Worm (Caenorhabditis elegans) whole organism, L2 larva: ENCODE data around the gene snt-3.

Experiments
- F13H6.1 ChIP-seq: sonication (generic microtip); optimal IDR thresholded peaks from 2 replicates; lab custom pipeline; 2016; ENCODE audit warnings: missing genetic modification characterization, missing compliant biosample characterization
- R02D3.7 ChIP-seq: fragments of 150-350 bp; optimal IDR thresholded peaks from 2 replicates; lab custom pipeline; 2014; ENCODE audit warnings: missing biosample characterization, missing genetic modification characterization
- ZK546.5 ChIP-seq: sonication (generic microtip); optimal IDR thresholded peaks from 2 replicates; lab custom pipeline; 2017; ENCODE audit warnings: missing biosample characterization, missing genetic modification characterization
- alr-1 ChIP-seq: fragments of 150-350 bp; optimal IDR thresholded peaks from 2 replicates; lab custom pipeline; 2014; ENCODE audit warnings: missing biosample characterization, missing genetic modification characterization
- aly-2 ChIP-seq: fragments of 150-350 bp; optimal IDR thresholded peaks from 2 replicates; lab custom pipeline; 2014; ENCODE audit warnings: missing biosample characterization, missing genetic modification characterization
- blmp-1 ChIP-seq: sonication (generic microtip); optimal IDR thresholded peaks from 2 replicates; lab custom pipeline; 2017; ENCODE audit warnings: missing genetic modification characterization, mild to moderate bottlenecking, missing compliant biosample characterization, antibody characterized with exemption, moderate library complexity; ENCODE audit not compliant: insufficient read depth
- ceh-16 ChIP-seq: fragments of 150-350 bp; optimal IDR thresholded peaks from 2 replicates; lab custom pipeline; 2014; ENCODE audit warnings: missing biosample characterization, missing genetic modification characterization
- ceh-82 ChIP-seq: fragments of 150-350 bp; optimal IDR thresholded peaks from 2 replicates; lab custom pipeline; 2014; ENCODE audit warnings: missing biosample characterization, missing genetic modification characterization
- crh-2 ChIP-seq: sonication (generic microtip); optimal IDR thresholded peaks from 2 replicates; lab custom pipeline; 2017; ENCODE audit warnings: missing biosample characterization, missing genetic modification characterization
- dmd-4 ChIP-seq: sonication (generic microtip); optimal IDR thresholded peaks from 2 replicates; lab custom pipeline; 2017; ENCODE audit warnings: missing biosample characterization, missing genetic modification characterization
- elt-1 ChIP-seq: fragments of 150-350 bp; optimal IDR thresholded peaks from 2 replicates; lab custom pipeline; 2014; ENCODE audit warnings: missing biosample characterization, missing genetic modification characterization
- fos-1 ChIP-seq: fragments of 150-350 bp; optimal IDR thresholded peaks from 2 replicates; lab custom pipeline; 2014; ENCODE audit warnings: missing biosample characterization, missing genetic modification characterization
- gmeb-1 ChIP-seq: fragments of 150-350 bp; optimal IDR thresholded peaks from 2 replicates; lab custom pipeline; 2014; ENCODE audit warnings: missing biosample characterization, missing genetic modification characterization
- lin-11 ChIP-seq: fragments of 150-350 bp; sonication (generic microtip); optimal IDR thresholded peaks from 2 replicates; lab custom pipeline; 2014; ENCODE audit warnings: missing biosample characterization, missing genetic modification characterization, inconsistent platforms, mixed read lengths
- lin-13 ChIP-seq: fragments of 150-350 bp; optimal IDR thresholded peaks from 2 replicates; lab custom pipeline; 2014; ENCODE audit warnings: missing biosample characterization, missing genetic modification reagents, missing genetic modification characterization
- lsy-2 ChIP-seq, 2 experiments: fragments of 150-350 bp in 1 of 2; sonication (generic microtip) in 1 of 2; optimal IDR thresholded peaks; 2 replicates each; lab custom pipeline; 2014 to 2017; ENCODE audit warnings: missing biosample characterization in 2 of 2, missing genetic modification characterization in 2 of 2
- mab-5 ChIP-seq: fragments of 150-350 bp; optimal IDR thresholded peaks from 2 replicates; lab custom pipeline; 2014; ENCODE audit warnings: missing biosample characterization, missing genetic modification characterization
- mdl-1 ChIP-seq, 2 experiments: fragments of 150-350 bp in 1 of 2; sonication (generic microtip) in 1 of 2; optimal IDR thresholded peaks; 2 replicates each; lab custom pipeline; 2017; ENCODE audit warnings: missing biosample characterization in 2 of 2, missing genetic modification characterization in 2 of 2
- nhr-11 ChIP-seq: fragments of 150-350 bp; optimal IDR thresholded peaks from 2 replicates; lab custom pipeline; 2014; ENCODE audit warnings: missing biosample characterization, missing genetic modification characterization
- nhr-12 ChIP-seq: fragments of 150-350 bp; optimal IDR thresholded peaks from 2 replicates; lab custom pipeline; 2014; ENCODE audit warnings: missing biosample characterization, missing genetic modification characterization
- nhr-129 ChIP-seq: fragments of 150-350 bp; optimal IDR thresholded peaks from 2 replicates; lab custom pipeline; 2014; ENCODE audit warnings: missing biosample characterization, missing genetic modification characterization
- nhr-21 ChIP-seq: fragments of 150-350 bp; optimal IDR thresholded peaks from 2 replicates; lab custom pipeline; 2014; ENCODE audit warnings: missing biosample characterization, missing genetic modification characterization
- nhr-23 ChIP-seq: fragments of 150-350 bp; optimal IDR thresholded peaks from 2 replicates; lab custom pipeline; 2014; ENCODE audit warnings: missing biosample characterization, missing genetic modification reagents, missing genetic modification characterization
- nhr-237 ChIP-seq: fragments of 150-350 bp; optimal IDR thresholded peaks from 2 replicates; lab custom pipeline; 2014; ENCODE audit warnings: missing biosample characterization, missing genetic modification characterization
- nhr-25 ChIP-seq: fragments of 150-350 bp; sonication (generic microtip); optimal IDR thresholded peaks from 3 replicates; lab custom pipeline; 2014; ENCODE audit warnings: missing biosample characterization, missing genetic modification characterization
- nhr-77 ChIP-seq: fragments of 150-350 bp; optimal IDR thresholded peaks from 2 replicates; lab custom pipeline; 2014; ENCODE audit warnings: missing biosample characterization, missing genetic modification characterization
- sem-4 ChIP-seq: fragments of 150-350 bp; optimal IDR thresholded peaks from 2 replicates; lab custom pipeline; 2014; ENCODE audit warnings: missing biosample characterization, missing genetic modification reagents, missing genetic modification characterization
- skn-1 ChIP-seq: sonication (generic microtip); optimal IDR thresholded peaks from 2 replicates; lab custom pipeline; 2017; ENCODE audit warnings: missing biosample characterization, missing genetic modification characterization
- sma-9 ChIP-seq, 2 experiments: fragments of 150-350 bp in 1 of 2; sonication (generic microtip) in 1 of 2; optimal IDR thresholded peaks; 2 replicates each; lab custom pipeline; 2014 to 2016; ENCODE audit warnings: missing genetic modification characterization in 2 of 2, mild to moderate bottlenecking in 1 of 2, missing biosample characterization in 1 of 2, missing compliant biosample characterization in 1 of 2, missing genetic modification reagents in 1 of 2, moderate library complexity in 1 of 2
- unc-39 ChIP-seq: fragments of 150-350 bp; optimal IDR thresholded peaks from 2 replicates; lab custom pipeline; 2014; ENCODE audit warnings: missing biosample characterization, missing genetic modification characterization
- unc-62 ChIP-seq: fragments of 150-350 bp; optimal IDR thresholded peaks from 2 replicates; lab custom pipeline; 2014; ENCODE audit warnings: missing biosample characterization, missing genetic modification reagents, missing genetic modification characterization
- ztf-1 ChIP-seq: fragments of 200-800 bp; sonication (Bioruptor generic); conservative IDR thresholded peaks from 2 replicates; pipeline ENCODE4 v1.3.6; 2022; ENCODE audit warnings: missing genetic modification characterization, missing compliant biosample characterization
- ztf-11 ChIP-seq: sonication (generic microtip); optimal IDR thresholded peaks from 2 replicates; lab custom pipeline; 2017; ENCODE audit warnings: missing biosample characterization, missing genetic modification characterization

Gene snt-3

ce11 chrV:1326067-1326466 is 44.7 kb downstream of the snt-3 start:
- TF ChIP-seq nhr-21 (no peak), aly-2 (tag; lab: Kevin White, UChicago) (no peak), ceh-82 (tag; lab: Kevin White, UChicago) (no peak), sma-9 (GFP tag; optimal IDR thresholded peaks at IDR 0.05; lab: Kevin White, UChicago) (no peak), sma-9 (tag; optimal IDR thresholded peaks at IDR 0.05; lab: Kevin White, UChicago) (no peak), ceh-16 (tag; lab: Kevin White, UChicago) (no peak), nhr-237 (tag; lab: Kevin White, UChicago) (no peak), ZK546.5 (no peak), ztf-1 (no peak), F13H6.1 (tag; lab: Kevin White, UChicago) (no peak), lin-13 (GFP tag; lab: Kevin White, UChicago) (no peak), nhr-25 (no peak), nhr-129 (tag; lab: Kevin White, UChicago) (no peak), mab-5 (tag; lab: Kevin White, UChicago) (no peak)
- TF ChIP-seq, all 48 proteins: peak for 0

ce11 chrV:1321776-1322175 is 49.0 kb downstream of the snt-3 start:
- TF ChIP-seq crh-2 (tag; lab: Kevin White, UChicago): no peak
- no peak for TF ChIP-seq fos-1 (tag; lab: Kevin White, UChicago)
- no peak for TF ChIP-seq nhr-21
- no peak for TF ChIP-seq nhr-129 (tag; lab: Kevin White, UChicago)
- TF ChIP-seq R02D3.7: no peak

- TF ChIP-seq lin-11 (no peak), blmp-1 (tag; lab: Kevin White, UChicago) (no peak), unc-62 (GFP tag; lab: Kevin White, UChicago) (no peak), nhr-129 (tag; lab: Kevin White, UChicago) (no peak), unc-39 (no peak), sma-9 (GFP tag; optimal IDR thresholded peaks at IDR 0.05; lab: Kevin White, UChicago) (no peak), sma-9 (tag; optimal IDR thresholded peaks at IDR 0.05; lab: Kevin White, UChicago) (no peak), dmd-4 (tag; lab: Kevin White, UChicago) (no peak), nhr-12 (tag; lab: Kevin White, UChicago) (no peak), aly-2 (tag; lab: Kevin White, UChicago) (no peak), elt-1 (tag; lab: Kevin White, UChicago) (no peak), gmeb-1 (tag; lab: Kevin White, UChicago) (no peak), nhr-23 (tag; lab: Kevin White, UChicago) (no peak), lin-13 (GFP tag; lab: Kevin White, UChicago) (no peak), mab-5 (tag; lab: Kevin White, UChicago) (no peak), nhr-11 (tag; lab: Kevin White, UChicago) (no peak), skn-1 (tag; lab: Kevin White, UChicago) (no peak), nhr-237 (tag; lab: Kevin White, UChicago) (no peak)
These were observed 52.9 kb downstream of the snt-3 start, which contains the start of gene F16B3.3 for ce11 chrV:1317869-1318354. Gene F16B3.3 (minus strand): TSS chrV:1317919.

- no peak for TF ChIP-seq aly-2 (tag; lab: Kevin White, UChicago)
- TF ChIP-seq alr-1 (tag; lab: Kevin White, UChicago): no peak
- TF ChIP-seq ztf-1: no peak
- no peak for TF ChIP-seq lin-11
- TF ChIP-seq nhr-25: no peak
- no peak for TF ChIP-seq lsy-2 (tag; optimal IDR thresholded peaks at IDR 0.05; lab: Kevin White, UChicago)
- TF ChIP-seq sma-9 (GFP tag; optimal IDR thresholded peaks at IDR 0.05; lab: Kevin White, UChicago): no peak
- TF ChIP-seq sma-9 (tag; optimal IDR thresholded peaks at IDR 0.05; lab: Kevin White, UChicago): no peak
- no peak for TF ChIP-seq ztf-11 (tag; lab: Kevin White, UChicago)
- no peak for TF ChIP-seq unc-39
These were observed 56.0 kb downstream of the snt-3 start, which contains the start of gene F16B3.2 for ce11 chrV:1314819-1315218. Gene F16B3.2 (plus strand): TSS chrV:1315119.

ce11 chrV:1313274-1313673 is 57.5 kb downstream of the snt-3 start:
- no peak for TF ChIP-seq nhr-23 (tag; lab: Kevin White, UChicago)
- no peak for TF ChIP-seq mdl-1 (tag; optimal IDR thresholded peaks at IDR 0.05; lab: Kevin White, UChicago)
- no peak for TF ChIP-seq sem-4 (tag; lab: Kevin White, UChicago)
- TF ChIP-seq nhr-77 (tag; lab: Kevin White, UChicago): no peak
- no peak for TF ChIP-seq ztf-1
- no peak for TF ChIP-seq crh-2 (tag; lab: Kevin White, UChicago)
- no peak for TF ChIP-seq lsy-2 (tag; optimal IDR thresholded peaks at IDR 0.05; lab: Kevin White, UChicago)
